Fruit fly (Drosophila melanogaster) whole organism, embryonic: ENCODE data around the gene Dhc62B.

Source experiments
- Ada2b ChIP-seq: fragments of 200-800 bp; sonication (Bioruptor generic); IDR thresholded peaks from 2 replicates; pipeline ENCODE4 v1.3.6; 2022; ENCODE audit warnings: missing biosample characterization, missing genetic modification characterization
- Antp ChIP-seq: fragments of 200-800 bp; sonication (Bioruptor generic); optimal IDR thresholded peaks from 3 replicates; lab custom pipeline; 2016; ENCODE audit warnings: missing biosample characterization, missing genetic modification characterization
- Atf-2 ChIP-seq: fragments of 200-800 bp; sonication (Bioruptor generic); optimal IDR thresholded peaks from 2 replicates; lab custom pipeline; 2016; ENCODE audit warnings: missing biosample characterization, missing genetic modification characterization
- CG10267 ChIP-seq: fragments of 200-800 bp; sonication (Bioruptor generic); optimal IDR thresholded peaks from 2 replicates; lab custom pipeline; 2018; ENCODE audit warnings: missing biosample characterization, mild to moderate bottlenecking, missing genetic modification characterization, moderate library complexity
- CG10321 ChIP-seq: fragments of 200-800 bp; sonication (Bioruptor generic); IDR thresholded peaks from 2 replicates; pipeline ENCODE4 v1.3.6; 2022; ENCODE audit warnings: missing biosample characterization, missing genetic modification characterization
- CG11696 ChIP-seq: fragments of 200-800 bp; sonication (Bioruptor generic); IDR thresholded peaks from 2 replicates; pipeline ENCODE4 v1.3.6; 2022; ENCODE audit warnings: missing biosample characterization, missing genetic modification characterization
- CG12299 ChIP-seq: fragments of 200-800 bp; sonication (Bioruptor generic); optimal IDR thresholded peaks from 2 replicates; lab custom pipeline; 2018; ENCODE audit warnings: missing biosample characterization, mild to moderate bottlenecking, missing genetic modification characterization
- CG15073 ChIP-seq: fragments of 200-800 bp; sonication (Bioruptor generic); optimal IDR thresholded peaks from 2 replicates; lab custom pipeline; 2016; ENCODE audit warnings: missing biosample characterization, missing genetic modification characterization
- CG15269 ChIP-seq: fragments of 200-800 bp; sonication (Bioruptor generic); optimal IDR thresholded peaks from 2 replicates; lab custom pipeline; 2018; ENCODE audit warnings: missing biosample characterization, mild to moderate bottlenecking, missing genetic modification characterization, moderate library complexity
- CG15696 ChIP-seq: fragments of 200-800 bp; sonication (Bioruptor generic); optimal IDR thresholded peaks from 2 replicates; lab custom pipeline; 2019; ENCODE audit warnings: missing biosample characterization, mild to moderate bottlenecking, missing genetic modification characterization, moderate library complexity
- CG18011 ChIP-seq: fragments of 200-800 bp; sonication (Bioruptor generic); optimal IDR thresholded peaks from 2 replicates; lab custom pipeline; 2017; ENCODE audit warnings: missing biosample characterization, missing genetic modification characterization, mild to moderate bottlenecking, moderate library complexity, missing genotype
- CG18619 ChIP-seq: fragments of 200-800 bp; sonication (Bioruptor generic); optimal IDR thresholded peaks from 3 replicates; lab custom pipeline; 2017; ENCODE audit warnings: missing biosample characterization, mild to moderate bottlenecking, missing genetic modification characterization
- CG2889 ChIP-seq: fragments of 200-800 bp; sonication (Bioruptor generic); IDR thresholded peaks from 3 replicates; pipeline ENCODE4 v1.3.6; 2022; ENCODE audit warnings: missing biosample characterization, missing genetic modification characterization
- CG3281 ChIP-seq: fragments of 200-800 bp; sonication (Bioruptor generic); optimal IDR thresholded peaks from 3 replicates; lab custom pipeline; 2017; ENCODE audit warnings: missing biosample characterization, mild to moderate bottlenecking, missing genetic modification characterization
- CG43689 ChIP-seq: fragments of 200-800 bp; sonication (Bioruptor generic); IDR thresholded peaks from 2 replicates; pipeline ENCODE4 v1.3.6; 2022; ENCODE audit warnings: missing biosample characterization, missing genetic modification characterization
- CG4854 ChIP-seq: fragments of 200-800 bp; sonication (Bioruptor generic); optimal IDR thresholded peaks from 2 replicates; lab custom pipeline; 2016; ENCODE audit warnings: missing biosample characterization, missing genetic modification characterization, inconsistent platforms
- CG5245 ChIP-seq: fragments of 200-800 bp; sonication (Bioruptor generic); optimal IDR thresholded peaks from 3 replicates; lab custom pipeline; 2016; ENCODE audit warnings: missing biosample characterization, missing genetic modification characterization
- CG8089 ChIP-seq: fragments of 200-800 bp; sonication (Bioruptor generic); optimal IDR thresholded peaks from 3 replicates; lab custom pipeline; 2016; ENCODE audit warnings: missing biosample characterization, missing genetic modification characterization
- CG8281 ChIP-seq: fragments of 200-800 bp; sonication (Bioruptor generic); optimal IDR thresholded peaks from 2 replicates; lab custom pipeline; 2018; ENCODE audit warnings: missing biosample characterization, mild to moderate bottlenecking, missing genetic modification characterization, moderate library complexity
- CG9932 ChIP-seq: fragments of 200-800 bp; sonication (Bioruptor generic); IDR thresholded peaks from 2 replicates; pipeline ENCODE4 v1.3.6; 2022; ENCODE audit warnings: missing biosample characterization, missing genetic modification characterization
- CkIIα-i1 ChIP-seq: fragments of 200-800 bp; sonication (Bioruptor generic); IDR thresholded peaks from 2 replicates; pipeline ENCODE4 v1.3.6; 2022; ENCODE audit warnings: missing biosample characterization, missing genetic modification characterization
- Drgx ChIP-seq: fragments of 200-800 bp; sonication (Bioruptor generic); IDR thresholded peaks from 2 replicates; pipeline ENCODE4 v1.3.6; 2022; ENCODE audit warnings: missing biosample characterization, missing genetic modification characterization
- Ets65A ChIP-seq: fragments of 200-800 bp; sonication (Bioruptor generic); peaks from one replicate; lab custom pipeline; 2016; ENCODE audit warnings: missing biosample characterization, missing genetic modification characterization
- Gsc ChIP-seq: fragments of 200-800 bp; sonication (Bioruptor generic); IDR thresholded peaks from 2 replicates; pipeline ENCODE4 v1.3.6; 2022; ENCODE audit warnings: missing biosample characterization, missing genetic modification characterization
- Gug ChIP-seq: fragments of 200-800 bp; sonication (Bioruptor generic); IDR thresholded peaks from 4 replicates; pipeline ENCODE4 v1.3.6; 2022; ENCODE audit warnings: missing biosample characterization, missing genetic modification characterization
- H15 ChIP-seq: fragments of 200-800 bp; sonication (Bioruptor generic); IDR thresholded peaks from 3 replicates; pipeline ENCODE4 v1.3.6; 2022; ENCODE audit warnings: missing biosample characterization, missing genetic modification characterization
- Hey ChIP-seq: fragments of 200-800 bp; sonication (Bioruptor generic); optimal IDR thresholded peaks from 3 replicates; lab custom pipeline; 2018; ENCODE audit warnings: missing biosample characterization, mild to moderate bottlenecking, missing genetic modification characterization
- Jarid2 ChIP-seq: fragments of 200-800 bp; sonication (Bioruptor generic); optimal IDR thresholded peaks from 3 replicates; lab custom pipeline; 2017; ENCODE audit warnings: mild to moderate bottlenecking, missing biosample characterization, missing genetic modification reagents, missing genetic modification characterization
- Mad ChIP-seq: fragments of 200-800 bp; sonication (Bioruptor generic); optimal IDR thresholded peaks from 2 replicates; lab custom pipeline; 2016; ENCODE audit warnings: missing biosample characterization, missing genetic modification characterization
- Max ChIP-seq: fragments of 200-800 bp; sonication (Bioruptor generic); optimal IDR thresholded peaks from 2 replicates; lab custom pipeline; 2016; ENCODE audit warnings: missing biosample characterization, mild to moderate bottlenecking, missing genetic modification characterization
- Mrtf ChIP-seq: fragments of 200-800 bp; sonication (Bioruptor generic); IDR thresholded peaks from 3 replicates; pipeline ENCODE4 v1.3.6; 2022; ENCODE audit warnings: missing biosample characterization, missing genetic modification characterization
- Ravus ChIP-seq: fragments of 200-800 bp; sonication (Bioruptor generic); IDR thresholded peaks from 2 replicates; pipeline ENCODE4 v1.3.6; 2022; ENCODE audit warnings: missing biosample characterization, missing genetic modification characterization
- abd-A ChIP-seq: fragments of 200-800 bp; sonication (Bioruptor generic); optimal IDR thresholded peaks from 3 replicates; lab custom pipeline; 2019; ENCODE audit warnings: missing biosample characterization, mild to moderate bottlenecking, missing genetic modification characterization, moderate library complexity
- az2 ChIP-seq: fragments of 200-800 bp; sonication (Bioruptor generic); optimal IDR thresholded peaks from 3 replicates; lab custom pipeline; 2016; ENCODE audit warnings: missing biosample characterization, missing genetic modification characterization
- bigmax ChIP-seq: fragments of 200-800 bp; sonication (Bioruptor generic); optimal IDR thresholded peaks from 2 replicates; lab custom pipeline; 2018; ENCODE audit warnings: missing biosample characterization, mild to moderate bottlenecking, missing genetic modification characterization
- chm ChIP-seq: fragments of 200-800 bp; sonication (Bioruptor generic); IDR thresholded peaks from 2 replicates; pipeline ENCODE4 v1.3.6; 2022; ENCODE audit warnings: missing biosample characterization, missing genetic modification characterization
- esg ChIP-seq: fragments of 200-800 bp; sonication (Bioruptor generic); conservative IDR thresholded peaks from 2 replicates; pipeline ENCODE4 v1.3.6; 2022; ENCODE audit warnings: missing biosample characterization, missing genetic modification characterization
- gem ChIP-seq: fragments of 200-800 bp; sonication (Bioruptor generic); optimal IDR thresholded peaks from 2 replicates; lab custom pipeline; 2019; ENCODE audit warnings: missing biosample characterization, mild to moderate bottlenecking, missing genetic modification characterization, moderate library complexity
- gfzf ChIP-seq: fragments of 200-800 bp; sonication (Bioruptor generic); optimal IDR thresholded peaks from 2 replicates; lab custom pipeline; 2016; ENCODE audit warnings: missing biosample characterization, mild to moderate bottlenecking, missing genetic modification characterization, moderate library complexity
- insv ChIP-seq, 2 experiments: fragments of 200-800 bp; sonication (Bioruptor generic); optimal IDR thresholded peaks; 3 replicates each; lab custom pipeline; 2016 to 2018; ENCODE audit warnings: missing biosample characterization in 2 of 2, missing genetic modification characterization in 2 of 2
- nau ChIP-seq: fragments of 200-800 bp; sonication (Bioruptor generic); optimal IDR thresholded peaks from 3 replicates; lab custom pipeline; 2017; ENCODE audit warnings: missing biosample characterization, mild to moderate bottlenecking, missing genetic modification characterization, missing genetic modification reagents
- pb ChIP-seq: fragments of 200-800 bp; sonication (Bioruptor generic); optimal IDR thresholded peaks from 3 replicates; lab custom pipeline; 2016; ENCODE audit warnings: missing biosample characterization, missing genetic modification characterization
- psq ChIP-seq: fragments of 200-800 bp; sonication (Bioruptor generic); optimal IDR thresholded peaks from 2 replicates; lab custom pipeline; 2017; ENCODE audit warnings: missing biosample characterization, missing genetic modification characterization
- rib ChIP-seq: fragments of 200-800 bp; sonication (Bioruptor generic); IDR thresholded peaks from 2 replicates; pipeline ENCODE4 v1.3.6; 2022; ENCODE audit warnings: missing biosample characterization, missing genetic modification characterization
- run ChIP-seq: fragments of 200-800 bp; sonication (Bioruptor generic); optimal IDR thresholded peaks from 3 replicates; lab custom pipeline; 2018; ENCODE audit warnings: missing biosample characterization, mild to moderate bottlenecking, missing genetic modification characterization
- schlank ChIP-seq: fragments of 200-800 bp; sonication (Bioruptor generic); optimal IDR thresholded peaks from 2 replicates; lab custom pipeline; 2018; ENCODE audit warnings: missing biosample characterization, mild to moderate bottlenecking, missing genetic modification characterization
- scrt ChIP-seq: fragments of 200-800 bp; sonication (Bioruptor generic); optimal IDR thresholded peaks from 2 replicates; lab custom pipeline; 2018; ENCODE audit warnings: missing biosample characterization, mild to moderate bottlenecking, missing genetic modification characterization, moderate library complexity
- sim ChIP-seq: fragments of 200-800 bp; sonication (Bioruptor generic); IDR thresholded peaks from 2 replicates; pipeline ENCODE4 v1.3.6; 2022; ENCODE audit warnings: missing biosample characterization, missing genetic modification characterization
- sna ChIP-seq: fragments of 200-800 bp; sonication (Bioruptor generic); IDR thresholded peaks from 2 replicates; pipeline ENCODE4 v1.3.6; 2022; ENCODE audit warnings: missing biosample characterization, missing genetic modification characterization; ENCODE audit not compliant: partially characterized antibody
- stc ChIP-seq: fragments of 200-800 bp; sonication (Bioruptor generic); IDR thresholded peaks from 2 replicates; pipeline ENCODE4 v1.3.6; 2022; ENCODE audit warnings: missing biosample characterization, missing genetic modification characterization
- tx ChIP-seq: fragments of 200-800 bp; sonication (Bioruptor generic); optimal IDR thresholded peaks from 2 replicates; lab custom pipeline; 2016; ENCODE audit warnings: missing biosample characterization, missing genetic modification characterization
- usp ChIP-seq: fragments of >200 bp; optimal IDR thresholded peaks from 2 replicates; lab custom pipeline; 2017; ENCODE audit warnings: missing biosample characterization, missing genetic modification characterization
- zfh2 ChIP-seq: fragments of 200-800 bp; sonication (Bioruptor generic); optimal IDR thresholded peaks from 2 replicates; lab custom pipeline; 2016; ENCODE audit warnings: missing biosample characterization, missing genetic modification characterization

The Dhc62B gene

dm6 chr3L:1730873-1731272, 40.7 kb downstream of the Dhc62B start, which contains the start of gene drpr (continued):
- peak; percentile 16 for TF ChIP-seq CG3281 (GFP tag; lab: Kevin White, UChicago)
- no peak for TF ChIP-seq CG8089
- TF ChIP-seq nau (GFP tag; lab: Kevin White, UChicago), result peak; percentile 43
- TF ChIP-seq CG18619 (GFP tag; lab: Kevin White, UChicago), result no peak
- no peak for TF ChIP-seq Ets65A
- no peak for TF ChIP-seq Max
- TF ChIP-seq Mad (GFP tag; lab: Kevin White, UChicago), result peak; percentile 3
- TF ChIP-seq CG9932, result 0 out of 2 replicates have a peak, but pooled peaks have one; percentile 16
- no peak for TF ChIP-seq pb
- peak; percentile 85 for TF ChIP-seq Jarid2 (GFP tag; lab: Kevin White, UChicago)
- no peak; the same call in 1 of the 2 replicates for TF ChIP-seq stc (GFP tag; lab: Robert Waterston, UW)
- TF ChIP-seq H15 (GFP tag; lab: Robert Waterston, UW), result no peak
- TF ChIP-seq Atf-2 (GFP tag; lab: Kevin White, UChicago), result no peak
- no peak for TF ChIP-seq insv (GFP tag; optimal IDR thresholded peaks at IDR 0.05; lab: Kevin White, UChicago)
- TF ChIP-seq CG18011 (GFP tag; lab: Kevin White, UChicago), result no peak
- no peak for TF ChIP-seq CG10321
- TF ChIP-seq Mrtf (GFP tag; lab: Robert Waterston, UW), result no peak
- no peak for TF ChIP-seq sna (GFP tag; lab: Robert Waterston, UW)
- peak; percentile 94 for TF ChIP-seq gfzf (GFP tag; lab: Kevin White, UChicago)
- peak; percentile 16 for TF ChIP-seq run
- no peak for TF ChIP-seq CG8281
- TF ChIP-seq CG11696 (GFP tag; lab: Robert Waterston, UW), result no peak
- TF ChIP-seq abd-A, result peak; percentile 42
- no peak for TF ChIP-seq sim
- TF ChIP-seq Drgx (GFP tag; lab: Robert Waterston, UW), result peak; percentile 15; the same call in 1 of the 2 replicates
- TF ChIP-seq usp (GFP tag; lab: Kevin White, UChicago), result no peak
- no peak for TF ChIP-seq Ravus (GFP tag; lab: Robert Waterston, UW)
- no peak for TF ChIP-seq Gug (GFP tag; lab: Robert Waterston, UW)
- TF ChIP-seq CG2889 (GFP tag; lab: Robert Waterston, UW), result no peak
- TF ChIP-seq zfh2 (GFP tag; lab: Kevin White, UChicago), result no peak
- peak; percentile 81 for TF ChIP-seq CG12299 (tag; lab: Kevin White, UChicago)
- TF ChIP-seq schlank, result no peak
- TF ChIP-seq CG4854 (GFP tag; lab: Kevin White, UChicago), result no peak
- TF ChIP-seq chm, result peak; percentile 53; the same call in 1 of the 2 replicates
- no peak for TF ChIP-seq psq (GFP tag; lab: Kevin White, UChicago)
- TF ChIP-seq CkIIα-i1 (GFP tag; lab: Robert Waterston, UW), result no peak
- TF ChIP-seq Hey, result no peak
- no peak for TF ChIP-seq CG15073 (GFP tag; lab: Kevin White, UChicago)
- TF ChIP-seq CG43689 (GFP tag; lab: Robert Waterston, UW), result no peak
- TF ChIP-seq CG10267 (tag; lab: Kevin White, UChicago), result peak; percentile 58
- TF ChIP-seq tx, result no peak
- TF ChIP-seq CG15269 (tag; lab: Kevin White, UChicago), result no peak
- no peak for TF ChIP-seq esg (GFP tag; lab: Robert Waterston, UW)
- TF ChIP-seq gem (tag; lab: Kevin White, UChicago), result peak; percentile 11
- no peak for TF ChIP-seq Antp (GFP tag; lab: Kevin White, UChicago)
- peak; percentile 4 for TF ChIP-seq CG15696
- 0 out of 2 replicates have a peak, but pooled peaks have one; percentile 33 for TF ChIP-seq rib (GFP tag; lab: Robert Waterston, UW)
- TF ChIP-seq Ada2b (GFP tag; lab: Robert Waterston, UW), result no peak
- TF ChIP-seq scrt, result peak; percentile 31
- TF ChIP-seq bigmax, result no peak
- TF ChIP-seq CG5245 (GFP tag; lab: Kevin White, UChicago), result no peak
- no peak for TF ChIP-seq Gsc (GFP tag; lab: Robert Waterston, UW)
- TF ChIP-seq az2, result no peak
